Fruit fly (Drosophila melanogaster) whole organism, embryonic: ENCODE measurements around the gene CG15330.
A peak's percentile ranks its signal among the peaks of the same experiment; 100 is the strongest.

ENCODE experiments used
- Aef1 ChIP-seq: fragments of 200-800 bp; sonication (Bioruptor generic); IDR thresholded peaks from 3 replicates; pipeline ENCODE4 v1.3.6; 2022; ENCODE audit warnings: missing biosample characterization, missing genetic modification characterization
- Blimp-1 ChIP-seq: fragments of 200-800 bp; sonication (Bioruptor generic); optimal IDR thresholded peaks from 3 replicates; lab custom pipeline; 2018; ENCODE audit warnings: missing biosample characterization, missing genetic modification characterization, mild to moderate bottlenecking, moderate library complexity, missing genetic modification reagents
- CG1024 ChIP-seq: fragments of 200-800 bp; sonication (Bioruptor generic); IDR thresholded peaks from 2 replicates; pipeline ENCODE4 v1.3.6; 2022; ENCODE audit warnings: missing biosample characterization, missing genetic modification characterization
- CG11696 ChIP-seq: fragments of 200-800 bp; sonication (Bioruptor generic); IDR thresholded peaks from 2 replicates; pipeline ENCODE4 v1.3.6; 2022; ENCODE audit warnings: missing biosample characterization, missing genetic modification characterization
- CG12299 ChIP-seq: fragments of 200-800 bp; sonication (Bioruptor generic); optimal IDR thresholded peaks from 2 replicates; lab custom pipeline; 2018; ENCODE audit warnings: missing biosample characterization, mild to moderate bottlenecking, missing genetic modification characterization
- CG12942 ChIP-seq: fragments of 200-800 bp; sonication (Bioruptor generic); optimal IDR thresholded peaks from 3 replicates; lab custom pipeline; 2016; ENCODE audit warnings: missing biosample characterization, missing genetic modification characterization
- CG13296 ChIP-seq: fragments of 200-800 bp; sonication (Bioruptor generic); optimal IDR thresholded peaks from 3 replicates; lab custom pipeline; 2018; ENCODE audit warnings: missing biosample characterization, mild to moderate bottlenecking, missing genetic modification characterization
- CG15601 ChIP-seq: fragments of 200-800 bp; sonication (Bioruptor generic); optimal IDR thresholded peaks from 3 replicates; lab custom pipeline; 2019; ENCODE audit warnings: missing biosample characterization, mild to moderate bottlenecking, missing genetic modification characterization, moderate library complexity
- CG2875 ChIP-seq: fragments of 200-800 bp; sonication (Bioruptor generic); optimal IDR thresholded peaks from 2 replicates; lab custom pipeline; 2017; ENCODE audit warnings: missing biosample characterization, mild to moderate bottlenecking, missing genetic modification characterization, missing genetic modification reagents
- CG30431 ChIP-seq: fragments of 200-800 bp; sonication (Bioruptor generic); optimal IDR thresholded peaks from 2 replicates; lab custom pipeline; 2017; ENCODE audit warnings: missing biosample characterization, missing genetic modification characterization
- CG3281 ChIP-seq: fragments of 200-800 bp; sonication (Bioruptor generic); optimal IDR thresholded peaks from 3 replicates; lab custom pipeline; 2017; ENCODE audit warnings: missing biosample characterization, mild to moderate bottlenecking, missing genetic modification characterization
- CG34224 ChIP-seq: fragments of 200-800 bp; sonication (Bioruptor generic); IDR thresholded peaks from 3 replicates; pipeline ENCODE4 v1.3.6; 2022; ENCODE audit warnings: missing biosample characterization, missing genetic modification characterization; ENCODE audit not compliant: partially characterized antibody
- CG3995 ChIP-seq: fragments of 200-800 bp; sonication (Bioruptor generic); optimal IDR thresholded peaks from 3 replicates; lab custom pipeline; 2016; ENCODE audit warnings: missing biosample characterization, missing genetic modification characterization
- CG4424 ChIP-seq: fragments of 200-800 bp; sonication (Bioruptor generic); optimal IDR thresholded peaks from 3 replicates; lab custom pipeline; 2016; ENCODE audit warnings: missing biosample characterization, missing genetic modification characterization
- CG8478 ChIP-seq: fragments of >200 bp; optimal IDR thresholded peaks from 2 replicates; lab custom pipeline; 2018
- D19B ChIP-seq: fragments of 200-800 bp; sonication (Bioruptor generic); optimal IDR thresholded peaks from 2 replicates; lab custom pipeline; 2017; ENCODE audit warnings: missing biosample characterization, mild to moderate bottlenecking, missing genetic modification characterization
- Doc2 ChIP-seq: fragments of 200-800 bp; sonication (Bioruptor generic); IDR thresholded peaks from 2 replicates; pipeline ENCODE4 v1.3.6; 2022; ENCODE audit warnings: missing biosample characterization, missing genetic modification characterization
- Gsc ChIP-seq: fragments of 200-800 bp; sonication (Bioruptor generic); IDR thresholded peaks from 2 replicates; pipeline ENCODE4 v1.3.6; 2022; ENCODE audit warnings: missing biosample characterization, missing genetic modification characterization
- H15 ChIP-seq: fragments of 200-800 bp; sonication (Bioruptor generic); IDR thresholded peaks from 3 replicates; pipeline ENCODE4 v1.3.6; 2022; ENCODE audit warnings: missing biosample characterization, missing genetic modification characterization
- HmgZ ChIP-seq: fragments of 200-800 bp; sonication (Bioruptor generic); optimal IDR thresholded peaks from 2 replicates; lab custom pipeline; 2018; ENCODE audit warnings: missing biosample characterization, mild to moderate bottlenecking, missing genetic modification characterization
- Hr51 ChIP-seq, 2 experiments: fragments of 200-800 bp; sonication (Bioruptor generic); optimal IDR thresholded peaks; 2 replicates in 1 of 2; 3 replicates in 1 of 2; lab custom pipeline; 2016 to 2018; ENCODE audit warnings: missing biosample characterization in 2 of 2, missing genetic modification characterization in 2 of 2, mild to moderate bottlenecking in 1 of 2, moderate library complexity in 1 of 2
- Mes4 ChIP-seq: fragments of 200-800 bp; sonication (Bioruptor generic); optimal IDR thresholded peaks from 2 replicates; lab custom pipeline; 2016; ENCODE audit warnings: missing biosample characterization, missing genetic modification characterization
- Nf-YA ChIP-seq: fragments of 200-800 bp; sonication (Bioruptor generic); IDR thresholded peaks from 2 replicates; pipeline ENCODE4 v1.3.6; 2022; ENCODE audit warnings: missing biosample characterization, missing genetic modification characterization
- Oli ChIP-seq: fragments of 200-800 bp; sonication (Bioruptor generic); optimal IDR thresholded peaks from 2 replicates; lab custom pipeline; 2018; ENCODE audit warnings: missing biosample characterization, mild to moderate bottlenecking, missing genetic modification characterization, moderate library complexity
- Opbp ChIP-seq: fragments of 200-800 bp; sonication (Bioruptor generic); IDR thresholded peaks from 3 replicates; pipeline ENCODE4 v1.3.6; 2022; ENCODE audit warnings: missing biosample characterization, missing genetic modification characterization; ENCODE audit not compliant: partially characterized antibody
- Pdp1 ChIP-seq, 2 experiments: fragments of 200-800 bp; sonication (Bioruptor generic); optimal IDR thresholded peaks; 3 replicates each; lab custom pipeline; 2016; ENCODE audit warnings: missing biosample characterization in 2 of 2, missing genetic modification characterization in 2 of 2, mild to moderate bottlenecking in 1 of 2, moderate library complexity in 1 of 2
- Side ChIP-seq: fragments of 200-800 bp; sonication (Bioruptor generic); optimal IDR thresholded peaks from 2 replicates; lab custom pipeline; 2016; ENCODE audit warnings: missing biosample characterization, missing genetic modification characterization
- Sox102F ChIP-seq: fragments of 200-800 bp; sonication (Bioruptor generic); optimal IDR thresholded peaks from 2 replicates; lab custom pipeline; 2018; ENCODE audit warnings: missing biosample characterization, mild to moderate bottlenecking, missing genetic modification characterization, moderate library complexity
- Sry-β ChIP-seq: fragments of 200-800 bp; sonication (Bioruptor generic); optimal IDR thresholded peaks from 2 replicates; lab custom pipeline; 2018; ENCODE audit warnings: missing biosample characterization, mild to moderate bottlenecking, missing genetic modification characterization, moderate library complexity
- Xbp1 ChIP-seq: fragments of 200-800 bp; sonication (Bioruptor generic); optimal IDR thresholded peaks from 3 replicates; lab custom pipeline; 2016; ENCODE audit warnings: missing biosample characterization, mild to moderate bottlenecking, missing genetic modification characterization
- ato ChIP-seq: fragments of 200-800 bp; sonication (Bioruptor generic); IDR thresholded peaks from 2 replicates; pipeline ENCODE4 v1.3.6; 2022; ENCODE audit warnings: missing biosample characterization, missing genetic modification characterization; ENCODE audit not compliant: partially characterized antibody
- bab2 ChIP-seq: fragments of 200-800 bp; sonication (Bioruptor generic); optimal IDR thresholded peaks from 2 replicates; lab custom pipeline; 2016; ENCODE audit warnings: missing biosample characterization, missing genetic modification characterization
- cad ChIP-seq: fragments of >200 bp; optimal IDR thresholded peaks from 2 replicates; lab custom pipeline; 2017; ENCODE audit warnings: missing biosample characterization, missing genetic modification characterization
- dysf ChIP-seq: fragments of 200-800 bp; sonication (Bioruptor generic); IDR thresholded peaks from 3 replicates; pipeline ENCODE4 v1.3.6; 2022; ENCODE audit warnings: missing biosample characterization, missing genetic modification characterization
- en ChIP-seq: fragments of 200-800 bp; sonication (Bioruptor generic); optimal IDR thresholded peaks from 2 replicates; lab custom pipeline; 2016; ENCODE audit warnings: missing biosample characterization, missing genetic modification characterization
- fd3F ChIP-seq: fragments of 200-800 bp; sonication (Bioruptor generic); optimal IDR thresholded peaks from 2 replicates; lab custom pipeline; 2018; ENCODE audit warnings: missing biosample characterization, mild to moderate bottlenecking, missing genetic modification characterization, moderate library complexity
- grau ChIP-seq: fragments of 200-800 bp; optimal IDR thresholded peaks from 3 replicates; lab custom pipeline; 2019; ENCODE audit warnings: missing biosample characterization, mild to moderate bottlenecking, missing genetic modification characterization, moderate library complexity
- gsb ChIP-seq: fragments of 200-800 bp; sonication (Bioruptor generic); IDR thresholded peaks from 2 replicates; pipeline ENCODE4 v1.3.6; 2022; ENCODE audit warnings: missing biosample characterization, missing genetic modification characterization
- hth ChIP-seq: fragments of >200 bp; optimal IDR thresholded peaks from 2 replicates; lab custom pipeline; 2017; ENCODE audit warnings: inconsistent platforms
- nerfin-2 ChIP-seq: fragments of 200-800 bp; sonication (Bioruptor generic); IDR thresholded peaks from 2 replicates; pipeline ENCODE4 v1.3.6; 2022; ENCODE audit warnings: missing biosample characterization, missing genetic modification characterization; ENCODE audit not compliant: partially characterized antibody
- nom ChIP-seq: fragments of 200-800 bp; sonication (Bioruptor generic); optimal IDR thresholded peaks from 2 replicates; lab custom pipeline; 2017; ENCODE audit warnings: missing biosample characterization, missing genetic modification characterization, mild to moderate bottlenecking, moderate library complexity, missing genetic modification reagents
- org-1 ChIP-seq: fragments of 200-800 bp; sonication (Bioruptor generic); optimal IDR thresholded peaks from 2 replicates; lab custom pipeline; 2017; ENCODE audit warnings: missing biosample characterization, missing genetic modification characterization
- phol ChIP-seq: fragments of 200-800 bp; sonication (Bioruptor generic); optimal IDR thresholded peaks from 3 replicates; lab custom pipeline; 2018; ENCODE audit warnings: missing biosample characterization, mild to moderate bottlenecking, missing genetic modification characterization, moderate library complexity
- pita ChIP-seq: fragments of 200-800 bp; sonication (Bioruptor generic); optimal IDR thresholded peaks from 2 replicates; lab custom pipeline; 2017; ENCODE audit warnings: missing biosample characterization, mild to moderate bottlenecking, missing genetic modification characterization
- pros ChIP-seq: fragments of 200-800 bp; sonication (Bioruptor generic); optimal IDR thresholded peaks from 3 replicates; lab custom pipeline; 2019; ENCODE audit warnings: missing biosample characterization, mild to moderate bottlenecking, missing genetic modification characterization, moderate library complexity
- ranshi ChIP-seq: fragments of 200-800 bp; sonication (Bioruptor generic); IDR thresholded peaks from 2 replicates; pipeline ENCODE4 v1.3.6; 2022; ENCODE audit warnings: missing biosample characterization, missing genetic modification characterization
- rib ChIP-seq: fragments of 200-800 bp; sonication (Bioruptor generic); IDR thresholded peaks from 2 replicates; pipeline ENCODE4 v1.3.6; 2022; ENCODE audit warnings: missing biosample characterization, missing genetic modification characterization
- schlank ChIP-seq: fragments of 200-800 bp; sonication (Bioruptor generic); optimal IDR thresholded peaks from 2 replicates; lab custom pipeline; 2018; ENCODE audit warnings: missing biosample characterization, mild to moderate bottlenecking, missing genetic modification characterization
- sug ChIP-seq: fragments of 200-800 bp; optimal IDR thresholded peaks from 2 replicates; lab custom pipeline; 2019; ENCODE audit warnings: missing biosample characterization, mild to moderate bottlenecking, missing genetic modification characterization, moderate library complexity

CG15330 gene

DNA sequence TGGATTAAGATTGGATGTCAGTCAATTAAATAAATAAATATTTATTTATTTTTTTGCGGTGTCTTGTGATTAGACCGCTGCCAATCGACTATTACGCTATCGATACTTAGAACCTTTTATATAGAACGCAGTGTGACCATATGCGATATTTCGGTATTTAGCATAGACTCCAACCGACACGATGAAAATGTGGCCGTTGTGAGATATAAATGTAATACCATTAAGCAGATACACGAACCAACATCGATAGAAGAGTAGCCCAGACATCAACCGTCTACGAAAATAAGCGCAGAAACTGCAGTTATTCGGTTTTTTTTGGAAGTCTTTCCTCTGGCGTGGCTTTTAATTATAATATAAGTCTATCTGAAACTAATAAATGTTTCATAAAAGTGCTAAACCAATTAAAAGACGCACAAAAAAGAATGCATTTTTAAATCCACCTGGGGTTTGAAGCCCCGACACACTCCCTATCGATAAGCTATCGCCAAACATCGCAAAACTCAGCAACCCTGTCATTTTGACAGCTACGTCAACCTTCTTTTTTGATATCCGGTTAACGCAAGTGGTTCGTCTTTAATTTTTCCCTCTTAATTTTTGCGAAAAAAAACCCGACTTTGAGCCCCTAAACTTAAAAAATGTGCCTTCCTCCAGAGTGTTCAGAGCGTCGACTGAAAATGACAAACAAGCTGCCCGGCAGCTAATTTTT is 22.5 kb upstream of the CG15330 start, which contains the start of the genes Dhdds and RpS14a (continued):
- TF ChIP-seq Hr51 (GFP tag; optimal IDR thresholded peaks at IDR 0.05; lab: Kevin White, UChicago): peak; percentile 43 to 54
- peak; percentile 15 for TF ChIP-seq en
- no peak for TF ChIP-seq Sox102F
- peak; percentile 86 for TF ChIP-seq pita (GFP tag; lab: Kevin White, UChicago)
- TF ChIP-seq CG3281 (GFP tag; lab: Kevin White, UChicago): peak; percentile 62
- no peak for TF ChIP-seq cad
- TF ChIP-seq Mes4 (GFP tag; lab: Kevin White, UChicago): peak; percentile 71
- 0 out of 3 replicates have a peak, but pooled peaks have one; percentile 54 for TF ChIP-seq H15 (GFP tag; lab: Robert Waterston, UW)
- 0 out of 2 replicates have a peak, but pooled peaks have one; percentile 17 for TF ChIP-seq Nf-YA (GFP tag; lab: Robert Waterston, UW)
- TF ChIP-seq ranshi (GFP tag; lab: Robert Waterston, UW): peak; percentile 8; the same call in 1 of the 2 replicates
- no peak for TF ChIP-seq Doc2 (GFP tag; lab: Robert Waterston, UW)
- peak; percentile 20 for TF ChIP-seq CG30431 (GFP tag; lab: Kevin White, UChicago)
- peak; percentile 49 for TF ChIP-seq grau (tag; lab: Kevin White, UChicago)
- no peak for TF ChIP-seq CG11696 (GFP tag; lab: Robert Waterston, UW)
- peak; percentile 56 for TF ChIP-seq nom (GFP tag; lab: Kevin White, UChicago)
- peak; percentile 80 for TF ChIP-seq phol (tag; lab: Kevin White, UChicago)
- no peak for TF ChIP-seq Sry-β (GFP tag; lab: Kevin White, UChicago)
- no peak for TF ChIP-seq CG1024 (GFP tag; lab: Robert Waterston, UW)
- TF ChIP-seq hth (lab: Kevin White, UChicago): no peak
- peak; percentile 54 for TF ChIP-seq org-1 (GFP tag; lab: Kevin White, UChicago)
- TF ChIP-seq Side: peak; percentile 45
- peak; percentile 77 for TF ChIP-seq CG4424 (GFP tag; lab: Kevin White, UChicago)
- peak; percentile 47 for TF ChIP-seq D19B
- no peak for TF ChIP-seq HmgZ (tag; lab: Kevin White, UChicago)
- TF ChIP-seq Gsc: no peak
- no peak for TF ChIP-seq bab2 (GFP tag; lab: Kevin White, UChicago)
- peak; percentile 74 for TF ChIP-seq CG15601
- TF ChIP-seq CG2875 (GFP tag; lab: Kevin White, UChicago): peak; percentile 21
- TF ChIP-seq CG3995 (GFP tag; lab: Kevin White, UChicago): peak; percentile 8
- no peak for TF ChIP-seq pros (GFP tag; lab: Kevin White, UChicago)
- TF ChIP-seq ato (GFP tag; lab: Robert Waterston, UW): peak; percentile 34; the same call in 1 of the 2 replicates
- TF ChIP-seq Pdp1 (GFP tag; optimal IDR thresholded peaks at IDR 0.05; lab: Kevin White, UChicago): peak; percentile 28 to 48
- TF ChIP-seq schlank (tag; lab: Kevin White, UChicago): no peak
- TF ChIP-seq fd3F (GFP tag; lab: Kevin White, UChicago): peak; percentile 16
- no peak for TF ChIP-seq gsb (GFP tag; lab: Robert Waterston, UW)
- TF ChIP-seq CG34224: peak; percentile 67; the same call in 2 of the 3 replicates
- TF ChIP-seq CG13296 (GFP tag; lab: Kevin White, UChicago): peak; percentile 67
- no peak for TF ChIP-seq rib
- no peak for TF ChIP-seq CG12942 (GFP tag; lab: Kevin White, UChicago)
- TF ChIP-seq sug (tag; lab: Kevin White, UChicago): peak; percentile 63
- TF ChIP-seq dysf: peak; percentile 35; the same call in 1 of the 3 replicates
- TF ChIP-seq Blimp-1 (GFP tag; lab: Kevin White, UChicago): no peak
- peak; percentile 47 for TF ChIP-seq Xbp1 (GFP tag; lab: Kevin White, UChicago)
- TF ChIP-seq Oli (tag; lab: Kevin White, UChicago): peak; percentile 33
- peak; percentile 86 for TF ChIP-seq CG8478 (lab: Kevin White, UChicago)
- peak; percentile 68 for TF ChIP-seq Opbp
- peak; percentile 24; the same call in 1 of the 2 replicates for TF ChIP-seq nerfin-2 (GFP tag; lab: Robert Waterston, UW)
- TF ChIP-seq CG12299 (tag; lab: Kevin White, UChicago): no peak
- TF ChIP-seq Aef1: no peak
